Fruit fly (Drosophila melanogaster): Measurements from ENCODE around the gene inaF-A.

The inaF-A gene

dm6 chrX:11714529-11715262 lies 19.0 kb downstream of the inaF-A start (continued):
- TF ChIP-seq CG2678 (tag; optimal IDR thresholded peaks at IDR 0.05), result peak; percentile 77
- peak; percentile 77 for TF ChIP-seq D19A (tag; optimal IDR thresholded peaks at IDR 0.05)
- no peak for TF ChIP-seq HLHmδ (GFP tag; optimal IDR thresholded peaks at IDR 0.05)
- peak; percentile 56 for TF ChIP-seq CG1233 (GFP tag; optimal IDR thresholded peaks at IDR 0.05)
- no peak for TF ChIP-seq Hr39 (optimal IDR thresholded peaks at IDR 0.05)
- TF ChIP-seq CG12104 (GFP tag; optimal IDR thresholded peaks at IDR 0.05), result no peak
- peak; percentile 40 for TF ChIP-seq CG2875 (GFP tag; optimal IDR thresholded peaks at IDR 0.05)
- peak; percentile 73 for TF ChIP-seq NfI (GFP tag; optimal IDR thresholded peaks at IDR 0.05)
- TF ChIP-seq CG7271 (tag; optimal IDR thresholded peaks at IDR 0.05), result no peak
- TF ChIP-seq CG10565 (GFP tag; optimal IDR thresholded peaks at IDR 0.05), result no peak
- peak; percentile 1 for TF ChIP-seq CG7745 (tag; optimal IDR thresholded peaks at IDR 0.05)
- peak; percentile 63 for TF ChIP-seq nerfin-1 (tag; optimal IDR thresholded peaks at IDR 0.05)
- TF ChIP-seq abd-A (tag; optimal IDR thresholded peaks at IDR 0.05), result peak; percentile 22
- TF ChIP-seq jing (GFP tag; optimal IDR thresholded peaks at IDR 0.05), result no peak
- peak; percentile 25 for TF ChIP-seq CG3407 (GFP tag; optimal IDR thresholded peaks at IDR 0.05)
- peak; percentile 36 for TF ChIP-seq CG30020 (tag; optimal IDR thresholded peaks at IDR 0.05)
- TF ChIP-seq CG9609 (GFP tag; optimal IDR thresholded peaks at IDR 0.05), result peak; percentile 59
- peak; percentile 40 for TF ChIP-seq Blimp-1 (GFP tag; optimal IDR thresholded peaks at IDR 0.05)
- peak; percentile 77 for TF ChIP-seq NK7.1 (GFP tag; optimal IDR thresholded peaks at IDR 0.05)
- TF ChIP-seq CG2116 (GFP tag; optimal IDR thresholded peaks at IDR 0.05), result no peak
- TF ChIP-seq CG17359 (tag; optimal IDR thresholded peaks at IDR 0.05), result peak; percentile 67
- peak; percentile 31 for TF ChIP-seq CG10274 (GFP tag; optimal IDR thresholded peaks at IDR 0.05)
- TF ChIP-seq dmrt99B (tag; optimal IDR thresholded peaks at IDR 0.05), result peak; percentile 73
- peak; percentile 72 for TF ChIP-seq Fer1 (GFP tag; optimal IDR thresholded peaks at IDR 0.05)
- no peak for TF ChIP-seq br (optimal IDR thresholded peaks at IDR 0.05)
- peak; percentile 82 for TF ChIP-seq CG7786 (GFP tag; optimal IDR thresholded peaks at IDR 0.05)
- peak; percentile 59 for TF ChIP-seq CG13775 (GFP tag; optimal IDR thresholded peaks at IDR 0.05)
- TF ChIP-seq CG6854 (GFP tag; optimal IDR thresholded peaks at IDR 0.05), result no peak
- peak; percentile 54 for TF ChIP-seq Nf-YB (GFP tag; optimal IDR thresholded peaks at IDR 0.05)
- TF ChIP-seq CG15696 (tag; optimal IDR thresholded peaks at IDR 0.05), result no peak
- TF ChIP-seq CG12744 (GFP tag; optimal IDR thresholded peaks at IDR 0.05), result no peak
- no peak for TF ChIP-seq zen2 (GFP tag; IDR thresholded peaks at IDR 0.05; ENCODE audit: partially characterized antibody)
- no peak for TF ChIP-seq fd102C (GFP tag; optimal IDR thresholded peaks at IDR 0.05)
- TF ChIP-seq gcm (GFP tag; optimal IDR thresholded peaks at IDR 0.05), result peak; percentile 13
- TF ChIP-seq az2 (GFP tag; optimal IDR thresholded peaks at IDR 0.05), result peak; percentile 18
- TF ChIP-seq CG1603 (tag; optimal IDR thresholded peaks at IDR 0.05), result peak; percentile 66
- no peak for TF ChIP-seq tio (GFP tag; optimal IDR thresholded peaks at IDR 0.05)
- peak; percentile 2 for TF ChIP-seq Usf (GFP tag; optimal IDR thresholded peaks at IDR 0.05)
- TF ChIP-seq CG7987 (GFP tag; optimal IDR thresholded peaks at IDR 0.05), result peak; percentile 78
- TF ChIP-seq z (GFP tag; IDR thresholded peaks at IDR 0.05), result peak; percentile 43; the same call in 1 of the 3 replicates
- TF ChIP-seq ftz-f1 (GFP tag; optimal IDR thresholded peaks at IDR 0.05), result no peak
- no peak for TF ChIP-seq Hey (tag; optimal IDR thresholded peaks at IDR 0.05)
- TF ChIP-seq CG31388 (GFP tag; optimal IDR thresholded peaks at IDR 0.05), result no peak
- peak; percentile 37 to 49 for TF ChIP-seq dpn (GFP tag; optimal IDR thresholded peaks at IDR 0.05)
- peak; percentile 66 for TF ChIP-seq Mrtf (GFP tag; IDR thresholded peaks at IDR 0.05)
- peak; percentile 60 for TF ChIP-seq phol (tag; optimal IDR thresholded peaks at IDR 0.05)
- no peak for TF ChIP-seq CG17186 (GFP tag; optimal IDR thresholded peaks at IDR 0.05)
- no peak for TF ChIP-seq Spps (tag; optimal IDR thresholded peaks at IDR 0.05)
- peak; percentile 63 for TF ChIP-seq caup (GFP tag; optimal IDR thresholded peaks at IDR 0.05; ENCODE audit: severe bottlenecking)

Data from whole organism, embryonic.